Worm (Caenorhabditis elegans) whole organism, L4 larva: ENCODE data around the gene R02F2.9.

Experiments
- F26F4.8 ChIP-seq: fragments of 200-800 bp; sonication (Bioruptor generic); conservative IDR thresholded peaks from 2 replicates; pipeline ENCODE4 v1.3.6; 2022; ENCODE audit warnings: missing genetic modification characterization, missing compliant biosample characterization
- F44E2.7 ChIP-seq: fragments of 200-800 bp; sonication (Bioruptor generic); IDR thresholded peaks from 2 replicates; pipeline ENCODE4 v2.1.2; 2022; ENCODE audit warnings: missing genetic modification characterization, missing compliant biosample characterization
- R02D3.7 ChIP-seq: fragments of 150-350 bp; sonication (generic microtip); optimal IDR thresholded peaks from 3 replicates; lab custom pipeline; 2014; ENCODE audit warnings: missing biosample characterization, missing genetic modification characterization
- T26A8.4 ChIP-seq: fragments of 200-800 bp; sonication (Bioruptor generic); IDR thresholded peaks from 2 replicates; pipeline ENCODE4 v1.3.6; 2022; ENCODE audit warnings: missing genetic modification characterization, missing compliant biosample characterization
- Y48G9A.11 ChIP-seq: fragments of 200-800 bp; sonication (Bioruptor generic); IDR thresholded peaks from 2 replicates; pipeline ENCODE4 v1.3.6; 2022; ENCODE audit warnings: missing genetic modification reagents, missing genetic modification characterization, missing compliant biosample characterization
- ceh-32 ChIP-seq: sonication (generic microtip); optimal IDR thresholded peaks from 2 replicates; lab custom pipeline; 2016; ENCODE audit warnings: mild to moderate bottlenecking, missing genetic modification characterization, missing compliant biosample characterization; ENCODE audit not compliant: poor library complexity
- ceh-44 ChIP-seq: fragments of 200-800 bp; sonication (Bioruptor generic); IDR thresholded peaks from 2 replicates; pipeline ENCODE4 v1.3.6; 2022; ENCODE audit warnings: missing genetic modification reagents, missing genetic modification characterization, missing compliant biosample characterization
- ceh-62 ChIP-seq: sonication (generic microtip); optimal IDR thresholded peaks from 2 replicates; lab custom pipeline; 2017; ENCODE audit warnings: missing biosample characterization, missing genetic modification characterization
- ceh-82 ChIP-seq: sonication (generic microtip); optimal IDR thresholded peaks from 2 replicates; lab custom pipeline; 2017; ENCODE audit warnings: missing biosample characterization, missing genetic modification characterization
- ces-1 ChIP-seq: fragments of 150-350 bp; sonication (generic microtip); optimal IDR thresholded peaks from 4 replicates; lab custom pipeline; 2014; ENCODE audit warnings: missing biosample characterization, missing genetic modification reagents, missing genetic modification characterization
- daf-12 ChIP-seq: fragments of 150-350 bp; optimal IDR thresholded peaks from 2 replicates; lab custom pipeline; 2014; ENCODE audit warnings: missing biosample characterization, missing genetic modification reagents, missing genetic modification characterization
- daf-16 ChIP-seq, 3 experiments: sonication (generic microtip); optimal IDR thresholded peaks; 2 replicates each; lab custom pipeline; 2016 to 2017; ENCODE audit warnings: missing genetic modification characterization in 3 of 3, missing genetic modification reagents in 3 of 3, mild to moderate bottlenecking in 2 of 3, missing compliant biosample characterization in 2 of 3, missing biosample characterization in 1 of 3, moderate library complexity in 1 of 3
- dmd-6 ChIP-seq: fragments of 200-800 bp; sonication (Bioruptor generic); IDR thresholded peaks from 2 replicates; pipeline ENCODE4 v1.3.6; 2022; ENCODE audit warnings: missing genetic modification reagents, missing genetic modification characterization, missing compliant biosample characterization
- dve-1 ChIP-seq: sonication (generic microtip); optimal IDR thresholded peaks from 2 replicates; lab custom pipeline; 2017; ENCODE audit warnings: antibody characterized with exemption, mild to moderate bottlenecking, missing genetic modification characterization, missing compliant biosample characterization; ENCODE audit not compliant: insufficient read depth
- egl-27 ChIP-seq: sonication (generic microtip); optimal IDR thresholded peaks from 3 replicates; lab custom pipeline; 2017; ENCODE audit warnings: missing biosample characterization, missing genetic modification reagents, missing genetic modification characterization
- hlh-30 ChIP-seq: sonication (generic microtip); optimal IDR thresholded peaks from 2 replicates; lab custom pipeline; 2017; ENCODE audit warnings: antibody characterized with exemption, mild to moderate bottlenecking, missing genetic modification characterization, missing compliant biosample characterization; ENCODE audit not compliant: insufficient read depth
- mdl-1 ChIP-seq, 2 experiments: fragments of 150-350 bp in 1 of 2; sonication (generic microtip) in 1 of 2; optimal IDR thresholded peaks; 2 replicates each; lab custom pipeline; 2014 to 2017; ENCODE audit warnings: missing biosample characterization in 2 of 2, missing genetic modification characterization in 2 of 2
- mdt-29 ChIP-seq: fragments of 200-800 bp; sonication (Bioruptor generic); IDR thresholded peaks from 2 replicates; pipeline ENCODE4 v1.3.6; 2022; ENCODE audit warnings: missing genetic modification reagents, missing genetic modification characterization, missing compliant biosample characterization
- mes-2 ChIP-seq: sonication (generic microtip); optimal IDR thresholded peaks from 2 replicates; lab custom pipeline; 2016; ENCODE audit warnings: missing genotype, mild to moderate bottlenecking, missing genetic modification characterization, missing compliant biosample characterization; ENCODE audit not compliant: poor library complexity, severe bottlenecking
- mxl-3 ChIP-seq: fragments of 200-800 bp; sonication (Bioruptor generic); optimal IDR thresholded peaks from 2 replicates; lab custom pipeline; 2018; ENCODE audit warnings: mild to moderate bottlenecking, missing genetic modification characterization, missing compliant biosample characterization
- nhr-10 ChIP-seq: fragments of 150-350 bp; optimal IDR thresholded peaks from 2 replicates; lab custom pipeline; 2014; ENCODE audit warnings: missing biosample characterization, missing genetic modification characterization
- nhr-111 ChIP-seq: fragments of 200-800 bp; sonication (Bioruptor generic); optimal IDR thresholded peaks from 2 replicates; lab custom pipeline; 2018; ENCODE audit warnings: mild to moderate bottlenecking, missing genetic modification characterization, missing compliant biosample characterization
- nhr-237 ChIP-seq: sonication (generic microtip); optimal IDR thresholded peaks from 2 replicates; lab custom pipeline; 2017; ENCODE audit warnings: missing biosample characterization, missing genetic modification characterization
- nhr-28 ChIP-seq: fragments of 150-350 bp; optimal IDR thresholded peaks from 2 replicates; lab custom pipeline; 2014; ENCODE audit warnings: missing biosample characterization, missing genetic modification characterization
- nhr-41 ChIP-seq: fragments of 200-800 bp; sonication (Bioruptor generic); IDR thresholded peaks from 2 replicates; pipeline ENCODE4 v1.3.6; 2022; ENCODE audit warnings: missing genetic modification reagents, missing genetic modification characterization, missing compliant biosample characterization
- nhr-48 ChIP-seq: sonication (generic microtip); optimal IDR thresholded peaks from 2 replicates; lab custom pipeline; 2016; ENCODE audit warnings: mild to moderate bottlenecking, missing genetic modification characterization, missing compliant biosample characterization
- nhr-6 ChIP-seq: fragments of 150-350 bp; optimal IDR thresholded peaks from 2 replicates; lab custom pipeline; 2014; ENCODE audit warnings: missing biosample characterization, missing genetic modification characterization
- php-3 ChIP-seq: fragments of 200-800 bp; sonication (Bioruptor generic); IDR thresholded peaks from 2 replicates; pipeline ENCODE4 v1.3.6; 2022; ENCODE audit warnings: missing genetic modification reagents, missing genetic modification characterization, missing compliant biosample characterization
- pqm-1 ChIP-seq: sonication (generic microtip); optimal IDR thresholded peaks from 2 replicates; lab custom pipeline; 2017; ENCODE audit warnings: missing biosample characterization, missing genetic modification characterization
- tra-1 ChIP-seq: fragments of 200-800 bp; sonication (Bioruptor generic); IDR thresholded peaks from 2 replicates; pipeline ENCODE4 v1.3.6; 2022; ENCODE audit warnings: missing genetic modification reagents, missing genetic modification characterization, missing compliant biosample characterization
- zag-1 ChIP-seq: fragments of 150-350 bp; optimal IDR thresholded peaks from 2 replicates; lab custom pipeline; 2014; ENCODE audit warnings: missing biosample characterization, missing genetic modification characterization
- ztf-7 ChIP-seq: fragments of 150-350 bp; optimal IDR thresholded peaks from 2 replicates; lab custom pipeline; 2014; ENCODE audit warnings: missing biosample characterization, missing genetic modification characterization

Gene R02F2.9

DNA sequence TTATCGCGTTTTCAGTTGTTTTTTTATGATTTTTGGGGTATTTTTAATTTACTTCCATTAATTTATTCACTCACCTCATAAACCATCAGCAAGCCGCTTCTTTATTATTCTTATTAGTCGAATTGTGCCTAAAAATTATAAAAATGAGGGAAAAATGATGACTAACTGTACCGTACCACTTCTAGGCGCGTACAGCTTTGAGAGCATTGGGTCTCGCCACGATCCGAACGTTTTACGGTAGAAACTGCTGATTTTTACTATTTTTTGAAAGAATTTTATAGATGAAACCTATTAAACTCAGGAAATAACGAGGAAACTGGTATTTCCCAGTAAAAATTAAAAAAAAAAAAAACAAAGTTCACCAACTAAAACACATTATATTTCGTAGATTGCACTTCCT, 44.1 kb downstream of the R02F2.9 start, which contains the start of gene D1044.6 (continued):
- TF ChIP-seq Y48G9A.11 (GFP tag; lab: Robert Waterston, UW) (no peak), zag-1 (no peak), R02D3.7 (no peak)
- TF ChIP-seq, all 104 proteins: peak for 0

- TF ChIP-seq nhr-6 (tag; lab: Kevin White, UChicago) (no peak), Y48G9A.11 (GFP tag; lab: Robert Waterston, UW) (0 out of 2 replicates have a peak, but pooled peaks have one; percentile 51)
These were observed 44.8 kb downstream of the R02F2.9 start, which contains the start of gene D1044.1 for ce11 chrIII:5543727-5544345. Gene D1044.1, plus strand, starts transcription at chrIII:5544295.

DNA sequence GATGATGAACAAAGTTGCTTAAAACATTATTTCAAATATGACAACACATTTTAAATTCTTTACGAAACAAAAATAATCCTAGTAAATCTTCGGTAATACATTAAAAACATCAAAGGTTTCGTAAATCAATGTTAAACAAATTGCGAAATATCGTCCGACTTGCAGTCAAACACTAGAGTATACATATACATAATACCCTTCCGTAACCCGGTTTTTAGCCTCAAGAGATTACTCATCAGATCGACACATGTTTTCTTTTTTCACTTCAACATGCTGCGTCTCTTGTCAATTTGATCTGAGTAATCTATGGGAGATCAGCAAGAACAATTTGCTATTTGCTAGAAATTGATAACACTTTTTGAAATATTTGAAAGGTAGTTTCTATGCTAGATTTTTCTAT, 47.3 kb downstream of the R02F2.9 start:
- TF ChIP-seq nhr-41 (GFP tag; lab: Robert Waterston, UW): no peak
- TF ChIP-seq R02D3.7: no peak
- no peak for TF ChIP-seq ceh-32 (tag; lab: Kevin White, UChicago)
- TF ChIP-seq ces-1: no peak
- no peak for TF ChIP-seq F44E2.7
- TF ChIP-seq nhr-237 (tag; lab: Kevin White, UChicago): no peak
- no peak for TF ChIP-seq daf-12 (tag; lab: Kevin White, UChicago)
- no peak for TF ChIP-seq nhr-6 (tag; lab: Kevin White, UChicago)
- TF ChIP-seq nhr-10 (tag; lab: Kevin White, UChicago): no peak
- TF ChIP-seq mes-2 (tag; lab: Kevin White, UChicago): peak; percentile 14
- TF ChIP-seq T26A8.4 (GFP tag; lab: Robert Waterston, UW): no peak
- TF ChIP-seq nhr-111 (GFP tag; lab: Kevin White, UChicago): no peak
- no peak for TF ChIP-seq php-3
- peak; percentile 49 for TF ChIP-seq nhr-28 (tag; lab: Kevin White, UChicago)
- no peak for TF ChIP-seq zag-1
- TF ChIP-seq ceh-44: no peak
- TF ChIP-seq mdl-1 (tag; optimal IDR thresholded peaks at IDR 0.05; lab: Kevin White, UChicago): peak in 1 of 2 experiments; percentile 51
- no peak for TF ChIP-seq ceh-62 (tag; lab: Kevin White, UChicago)
- peak; percentile 19 for TF ChIP-seq nhr-48 (tag; lab: Kevin White, UChicago)
- TF ChIP-seq F26F4.8: no peak
- TF ChIP-seq ceh-82 (tag; lab: Kevin White, UChicago): no peak
- TF ChIP-seq tra-1 (GFP tag; lab: Robert Waterston, UW): no peak
- TF ChIP-seq hlh-30 (tag; lab: Kevin White, UChicago): peak; percentile 2
- peak; percentile 38 for TF ChIP-seq dve-1 (tag; lab: Kevin White, UChicago)
- TF ChIP-seq, all 104 proteins: peak for 6

DNA sequence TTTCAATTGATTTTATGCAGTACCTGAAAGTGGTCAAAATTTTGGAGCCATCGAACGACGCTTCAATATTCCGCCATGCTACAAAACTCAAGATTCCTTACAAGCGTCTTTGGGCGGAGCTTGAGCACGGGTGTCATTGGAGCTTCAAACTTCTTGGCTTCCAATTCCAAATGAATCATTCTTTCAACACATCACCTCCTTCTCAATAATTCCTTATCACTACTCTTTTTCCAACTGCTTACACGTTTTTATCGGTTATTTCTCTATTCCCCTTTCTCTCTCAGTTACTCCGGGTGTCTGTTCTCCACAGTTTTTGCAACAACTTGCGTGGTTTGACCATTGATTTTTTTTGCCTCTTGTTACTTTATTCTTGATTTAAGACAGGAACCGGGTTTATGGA, 47.7 kb downstream of the R02F2.9 start, which contains the start of gene F09F7.5:
F09F7.5 (plus strand) TSS at position 258 of the 400 bp plus-strand sequence.
- TF ChIP-seq mdt-29 (GFP tag; lab: Robert Waterston, UW): no peak
- TF ChIP-seq nhr-111 (GFP tag; lab: Kevin White, UChicago): no peak
- no peak for TF ChIP-seq daf-16 (GFP tag; optimal IDR thresholded peaks at IDR 0.05; lab: Kevin White, UChicago)
- TF ChIP-seq daf-16 (tag; optimal IDR thresholded peaks at IDR 0.05; lab: Kevin White, UChicago): peak; percentile 30
- no peak for TF ChIP-seq egl-27 (tag; lab: Kevin White, UChicago)
- TF ChIP-seq tra-1 (GFP tag; lab: Robert Waterston, UW): no peak
- TF ChIP-seq pqm-1: peak; percentile 70
- TF ChIP-seq F44E2.7: no peak
- peak; percentile 31 for TF ChIP-seq mxl-3 (GFP tag; lab: Kevin White, UChicago)
- TF ChIP-seq ztf-7 (tag; lab: Kevin White, UChicago): no peak
- TF ChIP-seq dmd-6 (GFP tag; lab: Robert Waterston, UW): peak; percentile 55
